Worm (Caenorhabditis elegans): ENCODE results near the gene srx-47.

srx-47 gene

DNA sequence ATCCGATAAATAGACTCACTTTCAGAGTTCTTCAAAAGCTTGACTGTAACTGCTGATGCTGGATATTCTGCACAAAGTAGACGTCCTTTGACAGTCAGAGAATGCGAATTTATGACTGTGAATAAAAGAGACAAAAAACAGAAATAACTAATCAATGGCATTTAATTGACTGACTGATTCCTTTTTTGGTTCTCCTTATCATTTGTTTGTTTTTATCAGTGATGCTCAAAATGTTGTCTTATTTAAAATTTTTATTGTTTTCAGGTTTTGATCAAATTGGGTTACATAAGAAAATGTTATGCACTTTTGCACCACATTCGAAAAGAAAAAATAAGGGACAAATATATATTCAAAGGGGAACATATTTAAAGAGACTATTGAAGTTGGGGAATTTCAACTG lies 6.6 kb downstream of the srx-47 start, which contains the start of gene ttr-49:
Gene ttr-49 (minus strand): TSS at position 171 of the 400 bp plus-strand sequence.
- TF ChIP-seq tbx-8 (GFP tag; optimal IDR thresholded peaks at IDR 0.05): no peak
- TF ChIP-seq nhr-2 (tag; optimal IDR thresholded peaks at IDR 0.05): no peak
- TF ChIP-seq ham-2 (GFP tag; optimal IDR thresholded peaks at IDR 0.05): no peak
- no peak for TF ChIP-seq lin-13 (tag; optimal IDR thresholded peaks at IDR 0.05)
- TF ChIP-seq ceh-43 (GFP tag; optimal IDR thresholded peaks at IDR 0.05): no peak

DNA sequence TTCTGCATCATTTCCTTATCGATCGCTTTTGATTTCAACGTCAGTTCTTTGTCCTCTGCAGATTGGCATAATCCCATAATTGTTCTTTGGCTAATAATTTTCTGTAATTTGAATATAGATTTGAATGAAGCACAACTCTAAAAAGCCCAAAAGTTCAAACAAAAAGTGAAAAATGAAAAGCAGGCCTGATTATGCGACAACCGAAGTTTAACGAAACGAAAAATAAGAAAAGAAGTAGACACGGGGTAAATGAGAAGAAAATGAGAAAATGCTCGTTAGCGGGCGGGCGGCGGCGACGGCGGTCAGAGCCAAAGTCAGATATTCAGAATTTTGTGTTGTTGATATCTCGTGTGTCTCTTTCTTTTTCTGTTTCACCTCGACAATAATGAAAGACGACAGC lies 9.9 kb downstream of the srx-47 start, which contains the start of gene gpa-3:
Gene gpa-3 (minus strand): TSS at position 101 of the 400 bp plus-strand sequence.
- TF ChIP-seq mep-1 (tag; optimal IDR thresholded peaks at IDR 0.05) (no peak), ham-2 (GFP tag; optimal IDR thresholded peaks at IDR 0.05) (no peak), sem-2 (GFP tag; optimal IDR thresholded peaks at IDR 0.05) (no peak), lsy-2 (tag; optimal IDR thresholded peaks at IDR 0.05) (no peak), ceh-39 (tag; optimal IDR thresholded peaks at IDR 0.05) (no peak), pha-4 (tag; optimal IDR thresholded peaks at IDR 0.05) (no peak), sptf-1 (tag; optimal IDR thresholded peaks at IDR 0.05) (no peak), unc-62 (GFP tag; optimal IDR thresholded peaks at IDR 0.05) (no peak), hlh-1 (tag; optimal IDR thresholded peaks at IDR 0.05) (no peak), drap-1 (GFP tag; optimal IDR thresholded peaks at IDR 0.05) (no peak), lin-13 (tag; optimal IDR thresholded peaks at IDR 0.05) (no peak), flh-1 (GFP tag; optimal IDR thresholded peaks at IDR 0.05) (no peak), ceh-43 (GFP tag; optimal IDR thresholded peaks at IDR 0.05) (no peak)

DNA sequence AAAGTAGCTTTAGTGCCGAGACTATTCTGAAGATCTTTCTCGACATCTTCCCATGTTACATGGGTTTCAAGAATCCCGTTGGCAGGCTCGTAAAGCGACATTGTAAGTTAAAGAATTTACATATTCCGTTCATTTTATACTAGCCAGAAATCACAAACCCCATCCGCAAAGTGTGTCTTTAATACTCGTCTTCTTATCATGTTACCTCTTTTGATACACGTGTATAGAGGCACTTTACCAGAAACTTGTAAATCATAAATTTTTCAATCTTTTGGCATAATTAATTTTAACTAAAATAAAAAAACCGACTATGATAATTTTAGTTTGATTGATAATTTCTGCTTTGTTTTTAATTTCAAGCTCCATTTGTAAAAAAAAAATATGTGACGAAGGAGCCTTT lies 21.2 kb downstream of the srx-47 start, which contains the start of gene E02C12.6:
Gene E02C12.6 (minus strand): TSS at position 101 of the 400 bp plus-strand sequence.
- TF ChIP-seq mls-2 (tag; optimal IDR thresholded peaks at IDR 0.05) (no peak), unc-62 (GFP tag; optimal IDR thresholded peaks at IDR 0.05) (no peak), flh-1 (GFP tag; optimal IDR thresholded peaks at IDR 0.05) (no peak)

DNA sequence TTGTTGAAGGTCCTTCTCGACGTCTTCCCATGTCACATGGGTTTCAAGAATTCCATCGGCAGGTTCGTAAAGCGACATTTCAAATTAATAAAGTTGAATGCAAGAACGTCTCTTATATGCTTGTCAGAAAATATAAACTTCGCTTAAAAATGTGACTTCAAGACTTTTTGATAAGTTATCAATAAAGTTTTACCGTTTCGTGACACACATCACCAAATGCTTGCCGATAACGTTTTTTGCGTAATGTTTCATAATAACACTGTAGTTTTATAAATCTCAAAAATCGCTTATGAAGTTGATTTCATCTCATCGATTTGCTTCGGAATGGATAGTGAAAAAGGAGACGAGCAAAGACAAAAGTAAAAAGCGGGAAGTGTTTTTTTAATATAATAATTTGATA lies 23.7 kb downstream of the srx-47 start, which contains the start of gene E02C12.8:
Gene E02C12.8 (minus strand): TSS at position 141 of the 400 bp plus-strand sequence.
- TF ChIP-seq flh-1 (GFP tag; optimal IDR thresholded peaks at IDR 0.05): no peak
- no peak for TF ChIP-seq blmp-1 (tag; optimal IDR thresholded peaks at IDR 0.05)
- TF ChIP-seq elt-3 (tag; optimal IDR thresholded peaks at IDR 0.05): no peak
- TF ChIP-seq cnd-1 (tag; optimal IDR thresholded peaks at IDR 0.05): no peak
- TF ChIP-seq mls-2 (tag; optimal IDR thresholded peaks at IDR 0.05): no peak
- no peak for TF ChIP-seq elt-1 (tag; optimal IDR thresholded peaks at IDR 0.05; ENCODE audit: borderline replicate concordance, insufficient read depth)
- no peak for TF ChIP-seq mab-5 (tag; optimal IDR thresholded peaks at IDR 0.05)
- no peak for TF ChIP-seq sptf-1 (tag; optimal IDR thresholded peaks at IDR 0.05)

DNA sequence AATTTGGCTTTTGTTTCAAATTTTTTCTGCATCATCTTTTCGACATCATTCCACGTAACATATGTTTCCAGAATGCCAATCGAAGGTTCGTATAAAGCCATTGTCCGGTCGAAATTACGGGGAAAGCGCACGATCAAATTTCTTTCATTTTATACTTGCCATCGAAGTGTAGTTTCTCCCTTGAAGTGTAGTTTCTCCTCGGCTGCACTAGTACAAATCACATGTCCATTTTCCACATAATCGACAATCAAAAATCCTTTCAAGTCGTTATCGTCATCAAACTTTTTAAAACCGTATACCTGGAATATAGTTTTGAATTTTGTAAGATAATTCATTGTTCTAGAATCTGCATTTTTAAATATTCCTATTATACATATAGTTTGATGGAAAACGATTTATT lies 25.6 kb downstream of the srx-47 start, which contains the start of gene E02C12.9:
Gene E02C12.9 (minus strand): TSS at position 101 of the 400 bp plus-strand sequence.
- TF ChIP-seq pha-4 (tag; optimal IDR thresholded peaks at IDR 0.05) (no peak), lsy-2 (tag; optimal IDR thresholded peaks at IDR 0.05) (no peak), zip-8 (tag; optimal IDR thresholded peaks at IDR 0.05) (no peak), lin-13 (tag; optimal IDR thresholded peaks at IDR 0.05) (no peak), nhr-2 (tag; optimal IDR thresholded peaks at IDR 0.05) (no peak), ceh-43 (GFP tag; optimal IDR thresholded peaks at IDR 0.05) (no peak), tbx-8 (GFP tag; optimal IDR thresholded peaks at IDR 0.05) (no peak), M03D4.4 (tag; optimal IDR thresholded peaks at IDR 0.05) (no peak), flh-1 (GFP tag; optimal IDR thresholded peaks at IDR 0.05) (no peak), nhr-28 (tag; optimal IDR thresholded peaks at IDR 0.05) (no peak), drap-1 (GFP tag; optimal IDR thresholded peaks at IDR 0.05) (no peak)

DNA sequence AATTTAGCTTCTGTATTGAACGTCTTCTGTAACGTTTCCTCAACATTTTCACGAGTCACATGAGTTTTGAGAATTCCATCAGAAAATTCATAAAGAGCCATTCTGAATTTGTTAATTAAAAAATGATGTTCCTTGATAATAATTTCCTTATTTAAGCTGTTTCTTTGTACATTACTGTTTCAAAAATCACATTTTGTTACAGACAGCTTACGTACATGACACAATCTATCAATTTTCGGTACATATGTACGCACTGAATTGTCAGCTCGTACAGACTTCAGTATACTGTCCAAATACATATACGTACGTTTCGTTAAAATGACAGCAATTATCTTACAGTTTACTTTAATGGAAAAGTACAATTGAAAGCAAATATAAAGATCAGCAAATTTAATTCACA lies 26.6 kb downstream of the srx-47 start, which contains the start of gene E02C12.19:
Gene E02C12.19 (minus strand): TSS at position 101 of the 400 bp plus-strand sequence.
- TF ChIP-seq mep-1 (tag; optimal IDR thresholded peaks at IDR 0.05) (no peak), lin-32 (GFP tag; optimal IDR thresholded peaks at IDR 0.05) (no peak), drap-1 (GFP tag; optimal IDR thresholded peaks at IDR 0.05) (no peak), hlh-1 (tag; optimal IDR thresholded peaks at IDR 0.05) (no peak)

DNA sequence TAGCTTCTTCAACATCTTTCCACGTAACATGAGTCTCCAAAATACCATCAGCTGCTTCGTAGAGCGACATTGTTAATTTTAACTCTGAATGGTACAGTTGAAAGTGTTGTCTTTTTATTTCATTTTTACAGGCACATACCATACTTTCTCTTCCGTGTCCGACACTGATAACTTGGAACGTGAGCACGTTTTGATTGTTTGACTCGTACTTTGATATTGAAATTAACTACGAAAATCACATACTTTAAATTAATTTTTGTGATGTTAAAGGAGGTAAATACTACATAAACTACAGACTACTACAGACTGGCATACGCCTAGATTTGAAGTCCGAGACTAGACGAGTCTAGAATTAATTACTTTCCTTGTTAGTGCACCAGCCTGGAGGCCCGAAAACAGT lies 28.5 kb downstream of the srx-47 start, which contains the start of gene E02C12.10:
Gene E02C12.10 (minus strand): TSS at position 75 of the 400 bp plus-strand sequence.
- TF ChIP-seq unc-62 (GFP tag; optimal IDR thresholded peaks at IDR 0.05) (no peak), lin-32 (GFP tag; optimal IDR thresholded peaks at IDR 0.05) (no peak), sptf-1 (tag; optimal IDR thresholded peaks at IDR 0.05) (no peak), ceh-39 (tag; optimal IDR thresholded peaks at IDR 0.05) (no peak), elt-3 (tag; optimal IDR thresholded peaks at IDR 0.05) (no peak)

Measured in whole organism, mixed stage, embryonic.